Worm (Caenorhabditis elegans) whole organism, midembryonic: ENCODE results near the gene cdk-1.

Source experiments
- T22C8.4 ChIP-seq: fragments of 200-800 bp; sonication (Bioruptor generic); IDR thresholded peaks from 2 replicates; pipeline ENCODE4 v1.3.6; 2022; ENCODE audit warnings: missing genetic modification characterization, missing compliant biosample characterization
- cog-1 ChIP-seq: sonication (generic microtip); optimal IDR thresholded peaks from 2 replicates; lab custom pipeline; 2016; ENCODE audit warnings: missing genetic modification characterization, missing compliant biosample characterization
- flt-1 ChIP-seq: fragments of 200-800 bp; sonication (Bioruptor generic); IDR thresholded peaks from 2 replicates; pipeline ENCODE4 v1.3.6; 2022; ENCODE audit warnings: missing genetic modification characterization, missing compliant biosample characterization
- klf-2 ChIP-seq: fragments of 200-800 bp; sonication (Bioruptor generic); conservative IDR thresholded peaks from 2 replicates; pipeline ENCODE4 v1.3.6; 2022; ENCODE audit warnings: missing genetic modification reagents, missing genetic modification characterization, missing compliant biosample characterization
- med-1 ChIP-seq: sonication (generic microtip); optimal IDR thresholded peaks from 2 replicates; lab custom pipeline; 2017; ENCODE audit warnings: missing genetic modification characterization, mild to moderate bottlenecking, missing compliant biosample characterization, antibody characterized with exemption, missing genetic modification reagents; ENCODE audit not compliant: insufficient read depth
- ref-1 ChIP-seq: fragments of 200-800 bp; sonication (Bioruptor generic); conservative IDR thresholded peaks from 2 replicates; pipeline ENCODE4 v1.3.6; 2022; ENCODE audit warnings: missing genetic modification reagents, missing genetic modification characterization, missing compliant biosample characterization
- ztf-23 ChIP-seq: fragments of 200-800 bp; sonication (Bioruptor generic); IDR thresholded peaks from 2 replicates; pipeline ENCODE4 v1.3.6; 2022; ENCODE audit warnings: missing genetic modification reagents, missing genetic modification characterization, missing compliant biosample characterization

DNA sequence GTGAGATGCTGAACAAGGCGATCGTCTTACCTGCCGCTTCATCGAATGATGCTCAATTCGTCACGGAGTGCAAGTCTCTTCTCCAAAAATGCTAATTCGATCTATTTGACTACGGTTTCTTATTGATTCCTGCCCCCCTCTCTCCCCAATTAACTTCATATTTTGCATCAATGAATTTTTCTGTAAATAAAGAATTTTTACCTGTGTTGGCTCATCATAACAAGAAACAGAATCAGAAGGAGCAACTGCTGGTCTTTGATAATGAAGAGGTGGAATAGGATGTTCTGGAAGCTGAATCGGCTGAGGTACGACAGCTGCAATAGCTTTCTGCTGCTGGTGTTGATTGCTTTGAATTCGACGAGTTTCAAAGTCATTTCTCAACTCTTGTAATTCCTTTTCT lies 12.9 kb downstream of the cdk-1 start:
- TF ChIP-seq cog-1 (tag; lab: Kevin White, UChicago) (no peak), klf-2 (GFP tag; lab: Robert Waterston, UW) (no peak), flt-1 (GFP tag; lab: Robert Waterston, UW) (no peak), ref-1 (GFP tag; lab: Robert Waterston, UW) (no peak), T22C8.4 (GFP tag; lab: Robert Waterston, UW) (no peak), ztf-23 (GFP tag; lab: Robert Waterston, UW) (no peak), med-1 (no peak)
